Worm (Caenorhabditis elegans): ENCODE measurements around the gene C23G10.2.

DNA sequence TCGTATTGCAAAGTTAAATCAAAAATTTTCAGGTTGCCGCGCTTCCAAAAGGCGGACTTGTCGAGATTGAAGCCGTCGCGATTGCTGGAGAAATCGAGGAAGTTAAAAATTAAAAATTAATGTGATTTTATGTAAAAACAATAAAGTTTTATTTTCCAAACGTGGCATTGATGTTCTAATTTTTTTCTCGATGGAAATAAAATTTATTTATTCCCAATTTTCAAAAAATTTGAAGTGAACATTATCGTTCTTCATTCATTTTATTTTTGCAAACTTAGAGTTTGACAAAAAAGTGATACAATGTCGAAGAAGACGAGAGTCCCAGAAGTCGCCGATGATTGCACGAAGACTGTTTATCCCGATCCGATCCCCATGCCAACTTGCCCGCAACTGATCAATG lies 1.1 kb downstream of the C23G10.2 start, which contains the start of gene C23G10.1:
- no peak for TF ChIP-seq F13C5.2 (tag; optimal IDR thresholded peaks at IDR 0.05)
- TF ChIP-seq ama-1 (optimal IDR thresholded peaks at IDR 0.05), result no peak
- TF ChIP-seq sea-1 (GFP tag; conservative IDR thresholded peaks at IDR 0.05), result no peak
- no peak for TF ChIP-seq ceh-36 (tag; optimal IDR thresholded peaks at IDR 0.05)
- TF ChIP-seq flt-1 (GFP tag; IDR thresholded peaks at IDR 0.05), result no peak
- no peak for TF ChIP-seq scrt-1 (GFP tag; IDR thresholded peaks at IDR 0.05)
- no peak for TF ChIP-seq aly-1 (tag; optimal IDR thresholded peaks at IDR 0.05)
- TF ChIP-seq pes-1 (GFP tag; IDR thresholded peaks at IDR 0.05), result no peak
- TF ChIP-seq tbx-37 (GFP tag; conservative IDR thresholded peaks at IDR 0.05), result no peak
- TF ChIP-seq hmg-4 (GFP tag; optimal IDR thresholded peaks at IDR 0.05), result no peak
- no peak for TF ChIP-seq hmbx-1 (tag; optimal IDR thresholded peaks at IDR 0.05)
- no peak for TF ChIP-seq ets-7 (tag; optimal IDR thresholded peaks at IDR 0.05)
